Worm (Caenorhabditis elegans) whole organism, mixed stage, embryonic: ENCODE data around the gene srx-88.

Experiments used
- M03D4.4 ChIP-seq: sonication (generic microtip); optimal IDR thresholded peaks from 2 replicates; lab custom pipeline; 2017; ENCODE audit warnings: mild to moderate bottlenecking, missing genetic modification characterization, missing compliant biosample characterization
- bed-3 ChIP-seq: fragments of 200-800 bp; sonication (Bioruptor generic); optimal IDR thresholded peaks from 3 replicates; lab custom pipeline; 2018; ENCODE audit warnings: mild to moderate bottlenecking, missing genetic modification characterization, moderate library complexity, missing compliant biosample characterization
- blmp-1 ChIP-seq: fragments of 150-350 bp; optimal IDR thresholded peaks from 2 replicates; lab custom pipeline; 2014; ENCODE audit warnings: missing biosample characterization, missing genetic modification characterization
- ceh-39 ChIP-seq: fragments of 150-350 bp; optimal IDR thresholded peaks from 2 replicates; lab custom pipeline; 2014; ENCODE audit warnings: missing biosample characterization, missing genetic modification characterization
- ceh-43 ChIP-seq: fragments of 200-800 bp; sonication (Bioruptor generic); optimal IDR thresholded peaks from 2 replicates; lab custom pipeline; 2018; ENCODE audit warnings: mild to moderate bottlenecking, missing genetic modification characterization, moderate library complexity, missing compliant biosample characterization
- ces-1 ChIP-seq: fragments of 150-350 bp; optimal IDR thresholded peaks from 2 replicates; lab custom pipeline; 2014; ENCODE audit warnings: missing biosample characterization, missing genetic modification reagents, missing genetic modification characterization
- cnd-1 ChIP-seq: fragments of 200-800 bp; sonication (Bioruptor generic); optimal IDR thresholded peaks from 2 replicates; lab custom pipeline; 2018; ENCODE audit warnings: mild to moderate bottlenecking, missing genetic modification characterization, missing compliant biosample characterization
- drap-1 ChIP-seq: fragments of 200-800 bp; sonication (Bioruptor generic); optimal IDR thresholded peaks from 3 replicates; lab custom pipeline; 2018; ENCODE audit warnings: mild to moderate bottlenecking, missing genetic modification characterization, missing compliant biosample characterization
- elt-1 ChIP-seq: sonication (generic microtip); optimal IDR thresholded peaks from 2 replicates; lab custom pipeline; 2017; ENCODE audit warnings: missing genetic modification characterization, mild to moderate bottlenecking, missing compliant biosample characterization, antibody characterized with exemption, moderate library complexity, borderline replicate concordance; ENCODE audit not compliant: insufficient read depth
- flh-1 ChIP-seq: fragments of 200-800 bp; sonication (Bioruptor generic); optimal IDR thresholded peaks from 2 replicates; lab custom pipeline; 2018; ENCODE audit warnings: mild to moderate bottlenecking, missing genetic modification characterization, moderate library complexity, missing compliant biosample characterization
- ham-2 ChIP-seq: fragments of 200-800 bp; sonication (Bioruptor generic); optimal IDR thresholded peaks from 2 replicates; lab custom pipeline; 2018; ENCODE audit warnings: mild to moderate bottlenecking, missing genetic modification characterization, missing compliant biosample characterization
- hlh-1 ChIP-seq: fragments of 150-350 bp; optimal IDR thresholded peaks from 2 replicates; lab custom pipeline; 2014; ENCODE audit warnings: missing biosample characterization, missing genetic modification reagents, missing genetic modification characterization
- lin-13 ChIP-seq: fragments of 150-350 bp; optimal IDR thresholded peaks from 2 replicates; lab custom pipeline; 2014; ENCODE audit warnings: missing biosample characterization, missing genetic modification characterization
- lin-32 ChIP-seq: fragments of 200-800 bp; sonication (Bioruptor generic); optimal IDR thresholded peaks from 2 replicates; lab custom pipeline; 2018; ENCODE audit warnings: mild to moderate bottlenecking, missing genetic modification characterization, missing compliant biosample characterization
- lsy-2 ChIP-seq: fragments of 150-350 bp; optimal IDR thresholded peaks from 2 replicates; lab custom pipeline; 2014; ENCODE audit warnings: missing biosample characterization, missing genetic modification characterization
- mab-5 ChIP-seq: fragments of 150-350 bp; optimal IDR thresholded peaks from 2 replicates; lab custom pipeline; 2014; ENCODE audit warnings: missing biosample characterization, missing genetic modification characterization
- mep-1 ChIP-seq: fragments of 150-350 bp; optimal IDR thresholded peaks from 2 replicates; lab custom pipeline; 2017; ENCODE audit warnings: missing biosample characterization, missing genetic modification reagents, missing genetic modification characterization, inconsistent platforms
- nhr-12 ChIP-seq: fragments of 150-350 bp; optimal IDR thresholded peaks from 2 replicates; lab custom pipeline; 2014; ENCODE audit warnings: missing biosample characterization, missing genetic modification characterization
- nhr-2 ChIP-seq: fragments of 150-350 bp; optimal IDR thresholded peaks from 2 replicates; lab custom pipeline; 2014; ENCODE audit warnings: missing biosample characterization, missing genetic modification characterization
- nhr-237 ChIP-seq: fragments of 150-350 bp; optimal IDR thresholded peaks from 2 replicates; lab custom pipeline; 2014; ENCODE audit warnings: missing biosample characterization, missing genetic modification characterization
- nhr-28 ChIP-seq: fragments of 150-350 bp; optimal IDR thresholded peaks from 2 replicates; lab custom pipeline; 2014; ENCODE audit warnings: missing biosample characterization, missing genetic modification characterization
- nhr-76 ChIP-seq: sonication (generic microtip); optimal IDR thresholded peaks from 2 replicates; lab custom pipeline; 2017; ENCODE audit warnings: missing biosample characterization, missing genetic modification characterization
- pha-4 ChIP-seq: fragments of 150-350 bp; optimal IDR thresholded peaks from 2 replicates; lab custom pipeline; 2018; ENCODE audit warnings: missing biosample characterization, missing genetic modification reagents, missing genetic modification characterization
- sem-2 ChIP-seq: fragments of 200-800 bp; sonication (Bioruptor generic); optimal IDR thresholded peaks from 2 replicates; lab custom pipeline; 2018; ENCODE audit warnings: mild to moderate bottlenecking, missing genetic modification characterization, missing compliant biosample characterization
- snpc-4 ChIP-seq: fragments of 150-350 bp; optimal IDR thresholded peaks from 2 replicates; lab custom pipeline; 2014; ENCODE audit warnings: missing biosample characterization, missing genetic modification characterization
- sptf-1 ChIP-seq: sonication (generic microtip); optimal IDR thresholded peaks from 2 replicates; lab custom pipeline; 2017; ENCODE audit warnings: mild to moderate bottlenecking, missing genetic modification characterization, moderate library complexity, missing compliant biosample characterization
- tbx-8 ChIP-seq: fragments of 200-800 bp; sonication (Bioruptor generic); optimal IDR thresholded peaks from 2 replicates; lab custom pipeline; 2018; ENCODE audit warnings: mild to moderate bottlenecking, missing genetic modification characterization, moderate library complexity, missing compliant biosample characterization
- unc-120 ChIP-seq: sonication (generic microtip); optimal IDR thresholded peaks from 2 replicates; lab custom pipeline; 2017; ENCODE audit warnings: missing genetic modification characterization, missing compliant biosample characterization; ENCODE audit not compliant: poor library complexity, severe bottlenecking
- unc-39 ChIP-seq: fragments of 150-350 bp; optimal IDR thresholded peaks from 2 replicates; lab custom pipeline; 2014; ENCODE audit warnings: missing biosample characterization, missing genetic modification characterization
- unc-62 ChIP-seq: fragments of 150-350 bp; optimal IDR thresholded peaks from 2 replicates; lab custom pipeline; 2014; ENCODE audit warnings: missing biosample characterization, missing genetic modification reagents, missing genetic modification characterization
- zip-8 ChIP-seq: fragments of 150-350 bp; optimal IDR thresholded peaks from 2 replicates; lab custom pipeline; 2014; ENCODE audit warnings: missing biosample characterization, missing genetic modification characterization
- ztf-11 ChIP-seq: fragments of 150-350 bp; optimal IDR thresholded peaks from 2 replicates; lab custom pipeline; 2014; ENCODE audit warnings: missing biosample characterization, missing genetic modification characterization

Gene srx-88

ce11 chrV:11614805-11615497 lies 31.6 kb downstream of the srx-88 start:
- TF ChIP-seq tbx-8 (GFP tag; lab: Kevin White, UChicago) (no peak), elt-1 (tag; lab: Kevin White, UChicago) (peak; percentile 67)
- TF ChIP-seq, all 35 proteins: peak for 1

ce11 chrV:11615948-11616681 lies 32.8 kb downstream of the srx-88 start, which contains the start of gene nlp-24:
TSS of gene nlp-24 (plus strand) at chrV:11616376.
- TF ChIP-seq ceh-39 (tag; lab: Kevin White, UChicago), result no peak
- TF ChIP-seq flh-1 (GFP tag; lab: Kevin White, UChicago), result no peak
- TF ChIP-seq mep-1 (tag; lab: Kevin White, UChicago), result no peak
- no peak for TF ChIP-seq mab-5 (tag; lab: Kevin White, UChicago)
- no peak for TF ChIP-seq unc-39 (tag; lab: Kevin White, UChicago)
- no peak for TF ChIP-seq nhr-28 (tag; lab: Kevin White, UChicago)
- no peak for TF ChIP-seq blmp-1 (tag; lab: Kevin White, UChicago)
- no peak for TF ChIP-seq ces-1
- TF ChIP-seq lin-32 (GFP tag; lab: Kevin White, UChicago), result no peak
- no peak for TF ChIP-seq unc-62 (GFP tag; lab: Kevin White, UChicago)
- no peak for TF ChIP-seq sptf-1 (tag; lab: Kevin White, UChicago)
- TF ChIP-seq bed-3 (GFP tag; lab: Kevin White, UChicago), result no peak
- no peak for TF ChIP-seq tbx-8 (GFP tag; lab: Kevin White, UChicago)
- TF ChIP-seq M03D4.4 (tag; lab: Kevin White, UChicago), result no peak
- no peak for TF ChIP-seq zip-8
- TF ChIP-seq snpc-4, result no peak
- no peak for TF ChIP-seq ham-2 (GFP tag; lab: Kevin White, UChicago)
- TF ChIP-seq nhr-12, result no peak

DNA sequence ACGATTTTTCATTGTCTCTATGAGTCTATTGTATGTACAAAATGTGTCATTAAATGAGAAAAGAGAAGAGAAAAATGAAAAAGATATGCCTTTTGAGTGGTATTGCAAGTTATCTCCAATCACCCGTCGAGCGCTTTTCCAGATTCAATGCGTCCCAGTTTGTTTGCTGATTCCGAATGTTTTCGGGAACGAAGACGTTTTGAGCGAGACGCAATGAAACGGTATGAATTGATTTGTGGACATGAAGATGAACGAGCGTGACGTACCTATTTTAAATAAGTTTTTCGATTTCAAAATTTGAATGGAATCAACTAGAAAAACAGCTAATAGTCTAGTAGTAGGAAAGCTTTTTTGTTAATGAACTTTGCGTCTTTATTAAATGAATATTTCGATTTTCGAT lies 33.5 kb downstream of the srx-88 start:
- TF ChIP-seq bed-3 (GFP tag; lab: Kevin White, UChicago) (no peak), blmp-1 (tag; lab: Kevin White, UChicago) (no peak), flh-1 (GFP tag; lab: Kevin White, UChicago) (no peak), ceh-39 (tag; lab: Kevin White, UChicago) (no peak), hlh-1 (no peak), snpc-4 (no peak)
- TF ChIP-seq, all 35 proteins: peak for 0

DNA sequence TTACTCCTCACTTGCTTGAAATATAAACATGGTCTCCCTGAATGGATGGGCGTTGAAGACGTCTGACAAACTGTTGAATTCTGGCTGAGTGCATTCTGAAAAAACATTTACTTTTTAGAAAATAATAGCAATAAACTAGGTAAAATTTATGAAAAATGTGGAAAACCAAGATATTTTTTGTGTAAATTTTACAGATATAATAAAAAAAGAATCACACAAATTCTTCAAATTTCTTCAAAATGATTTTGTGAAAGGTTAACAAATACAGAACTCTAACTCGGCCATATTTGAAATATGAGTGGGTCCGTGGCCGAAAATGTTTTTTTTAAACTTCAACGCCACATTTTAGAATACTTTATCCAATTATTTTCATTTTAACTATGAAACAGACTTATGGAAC lies 34.9 kb downstream of the srx-88 start, which contains the start of gene glb-15:
TSS of gene glb-15 (minus strand) at position 101 of the 400 bp plus-strand sequence.
- TF ChIP-seq drap-1 (GFP tag; lab: Kevin White, UChicago), result no peak
- TF ChIP-seq ceh-39 (tag; lab: Kevin White, UChicago), result no peak
- TF ChIP-seq lin-32 (GFP tag; lab: Kevin White, UChicago), result no peak
- no peak for TF ChIP-seq M03D4.4 (tag; lab: Kevin White, UChicago)
- no peak for TF ChIP-seq lsy-2 (tag; lab: Kevin White, UChicago)
- TF ChIP-seq zip-8, result no peak
- TF ChIP-seq sem-2 (GFP tag; lab: Kevin White, UChicago), result no peak
- no peak for TF ChIP-seq nhr-2 (tag; lab: Kevin White, UChicago)
- TF ChIP-seq ztf-11 (tag; lab: Kevin White, UChicago), result no peak
- no peak for TF ChIP-seq cnd-1 (tag; lab: Kevin White, UChicago)
- TF ChIP-seq unc-120 (tag; lab: Kevin White, UChicago), result no peak
- no peak for TF ChIP-seq pha-4 (tag; lab: Kevin White, UChicago)
- no peak for TF ChIP-seq snpc-4
- no peak for TF ChIP-seq unc-39 (tag; lab: Kevin White, UChicago)
- no peak for TF ChIP-seq flh-1 (GFP tag; lab: Kevin White, UChicago)
- no peak for TF ChIP-seq elt-1 (tag; lab: Kevin White, UChicago)
- TF ChIP-seq ceh-43, result no peak
- no peak for TF ChIP-seq lin-13 (tag; lab: Kevin White, UChicago)
- no peak for TF ChIP-seq nhr-237
- no peak for TF ChIP-seq nhr-76
